Worm (Caenorhabditis elegans) whole organism, midembryonic: ENCODE results near the gene W04B5.5.

ENCODE experiments used
- T22C8.4 ChIP-seq: fragments of 200-800 bp; sonication (Bioruptor generic); IDR thresholded peaks from 2 replicates; pipeline ENCODE4 v1.3.6; 2022; ENCODE audit warnings: missing genetic modification characterization, missing compliant biosample characterization
- cog-1 ChIP-seq: sonication (generic microtip); optimal IDR thresholded peaks from 2 replicates; lab custom pipeline; 2016; ENCODE audit warnings: missing genetic modification characterization, missing compliant biosample characterization
- flt-1 ChIP-seq: fragments of 200-800 bp; sonication (Bioruptor generic); IDR thresholded peaks from 2 replicates; pipeline ENCODE4 v1.3.6; 2022; ENCODE audit warnings: missing genetic modification characterization, missing compliant biosample characterization
- klf-2 ChIP-seq: fragments of 200-800 bp; sonication (Bioruptor generic); conservative IDR thresholded peaks from 2 replicates; pipeline ENCODE4 v1.3.6; 2022; ENCODE audit warnings: missing genetic modification reagents, missing genetic modification characterization, missing compliant biosample characterization
- med-1 ChIP-seq: sonication (generic microtip); optimal IDR thresholded peaks from 2 replicates; lab custom pipeline; 2017; ENCODE audit warnings: missing genetic modification characterization, mild to moderate bottlenecking, missing compliant biosample characterization, antibody characterized with exemption, missing genetic modification reagents; ENCODE audit not compliant: insufficient read depth
- ref-1 ChIP-seq: fragments of 200-800 bp; sonication (Bioruptor generic); conservative IDR thresholded peaks from 2 replicates; pipeline ENCODE4 v1.3.6; 2022; ENCODE audit warnings: missing genetic modification reagents, missing genetic modification characterization, missing compliant biosample characterization
- tab-1 ChIP-seq: fragments of 200-800 bp; sonication (Bioruptor generic); IDR thresholded peaks from 2 replicates; pipeline ENCODE4 v1.3.6; 2022; ENCODE audit warnings: missing genetic modification characterization, missing compliant biosample characterization
- ztf-29 ChIP-seq: fragments of 200-800 bp; sonication (Bioruptor generic); IDR thresholded peaks from 2 replicates; pipeline ENCODE4 v1.3.6; 2022; ENCODE audit warnings: missing genetic modification reagents, missing genetic modification characterization, missing compliant biosample characterization

DNA sequence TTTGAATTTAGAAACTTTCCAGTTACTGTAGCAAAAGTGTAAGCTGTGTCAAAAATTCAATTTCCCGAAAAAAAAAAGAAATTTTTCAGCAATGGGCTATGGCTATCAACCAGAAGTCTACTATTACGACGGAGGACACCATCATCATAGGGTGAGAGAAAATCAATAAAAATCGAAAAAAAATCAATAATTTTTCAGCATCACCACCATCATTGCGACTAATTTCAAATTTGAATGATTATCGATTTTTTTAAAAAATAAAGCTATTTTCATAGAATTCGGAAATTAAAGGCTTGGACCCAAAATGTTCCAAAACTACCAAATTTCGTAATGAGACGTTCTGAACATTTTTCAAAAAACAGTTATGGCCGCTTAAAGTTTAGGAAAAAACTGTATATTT, 5.6 kb upstream of the W04B5.5 start:
- TF ChIP-seq cog-1 (tag; lab: Kevin White, UChicago) (no peak), ref-1 (GFP tag; lab: Robert Waterston, UW) (no peak), T22C8.4 (GFP tag; lab: Robert Waterston, UW) (peak; percentile 74), klf-2 (GFP tag; lab: Robert Waterston, UW) (no peak), tab-1 (GFP tag; lab: Robert Waterston, UW) (no peak), ztf-29 (GFP tag; lab: Robert Waterston, UW) (no peak), med-1 (no peak), flt-1 (GFP tag; lab: Robert Waterston, UW) (no peak)
